Fruit fly (Drosophila melanogaster) whole organism, embryonic: ENCODE data around the gene puc.

ENCODE experiments used
- Aef1 ChIP-seq: fragments of 200-800 bp; sonication (Bioruptor generic); IDR thresholded peaks from 3 replicates; pipeline ENCODE4 v1.3.6; 2022; ENCODE audit warnings: missing biosample characterization, missing genetic modification characterization
- Atf3 ChIP-seq: fragments of 200-800 bp; sonication (Bioruptor generic); optimal IDR thresholded peaks from 3 replicates; lab custom pipeline; 2016; ENCODE audit warnings: missing biosample characterization, missing genetic modification characterization
- CG11093 ChIP-seq: fragments of 200-800 bp; sonication (Bioruptor generic); IDR thresholded peaks from 3 replicates; pipeline ENCODE4 v1.3.6; 2022; ENCODE audit warnings: missing biosample characterization, missing genetic modification characterization
- CG12744 ChIP-seq: fragments of 200-800 bp; sonication (Bioruptor generic); optimal IDR thresholded peaks from 2 replicates; lab custom pipeline; 2016; ENCODE audit warnings: missing biosample characterization, missing genetic modification characterization
- CG16813 ChIP-seq: fragments of 200-800 bp; sonication (Bioruptor generic); IDR thresholded peaks from 3 replicates; pipeline ENCODE4 v1.3.6; 2022; ENCODE audit warnings: missing biosample characterization, missing genetic modification characterization; ENCODE audit not compliant: partially characterized antibody
- CG17829 ChIP-seq: fragments of 200-800 bp; optimal IDR thresholded peaks from 2 replicates; lab custom pipeline; 2019; ENCODE audit warnings: missing biosample characterization, mild to moderate bottlenecking, missing genetic modification characterization, moderate library complexity
- CG18476 ChIP-seq: fragments of 200-800 bp; sonication (Bioruptor generic); optimal IDR thresholded peaks from 2 replicates; lab custom pipeline; 2016; ENCODE audit warnings: missing biosample characterization, mild to moderate bottlenecking, missing genetic modification characterization
- CG2678 ChIP-seq: fragments of 200-800 bp; sonication (Bioruptor generic); optimal IDR thresholded peaks from 3 replicates; lab custom pipeline; 2019; ENCODE audit warnings: missing biosample characterization, mild to moderate bottlenecking, missing genetic modification characterization, moderate library complexity
- CG30020 ChIP-seq: fragments of 200-800 bp; optimal IDR thresholded peaks from 2 replicates; lab custom pipeline; 2019; ENCODE audit warnings: missing biosample characterization, mild to moderate bottlenecking, missing genetic modification characterization, moderate library complexity
- CG31224 ChIP-seq: fragments of 200-800 bp; sonication (Bioruptor generic); IDR thresholded peaks from 2 replicates; pipeline ENCODE4 v1.3.6; 2022; ENCODE audit warnings: missing biosample characterization, missing genetic modification characterization
- CG34224 ChIP-seq: fragments of 200-800 bp; sonication (Bioruptor generic); IDR thresholded peaks from 3 replicates; pipeline ENCODE4 v1.3.6; 2022; ENCODE audit warnings: missing biosample characterization, missing genetic modification characterization; ENCODE audit not compliant: partially characterized antibody
- CG34376 ChIP-seq: fragments of 200-800 bp; sonication (Bioruptor generic); optimal IDR thresholded peaks from 2 replicates; lab custom pipeline; 2018; ENCODE audit warnings: missing biosample characterization, mild to moderate bottlenecking, missing genetic modification characterization
- CG3847 ChIP-seq: fragments of 200-800 bp; sonication (Bioruptor generic); IDR thresholded peaks from 2 replicates; pipeline ENCODE4 v1.3.6; 2022; ENCODE audit warnings: missing biosample characterization, missing genetic modification characterization
- CG4328 ChIP-seq: fragments of 200-800 bp; sonication (Bioruptor generic); optimal IDR thresholded peaks from 3 replicates; lab custom pipeline; 2017; ENCODE audit warnings: missing biosample characterization, missing genetic modification reagents, missing genetic modification characterization
- CG43689 ChIP-seq: fragments of 200-800 bp; sonication (Bioruptor generic); IDR thresholded peaks from 2 replicates; pipeline ENCODE4 v1.3.6; 2022; ENCODE audit warnings: missing biosample characterization, missing genetic modification characterization
- CG4730 ChIP-seq: fragments of 200-800 bp; sonication (Bioruptor generic); IDR thresholded peaks from 2 replicates; pipeline ENCODE4 v1.3.6; 2022; ENCODE audit warnings: missing biosample characterization, missing genetic modification characterization
- CG7963 ChIP-seq: fragments of 200-800 bp; sonication (Bioruptor generic); IDR thresholded peaks from 3 replicates; pipeline ENCODE4 v1.3.6; 2022; ENCODE audit warnings: missing biosample characterization, missing genetic modification characterization; ENCODE audit not compliant: partially characterized antibody
- CG9437 ChIP-seq: fragments of 200-800 bp; sonication (Bioruptor generic); optimal IDR thresholded peaks from 2 replicates; lab custom pipeline; 2018; ENCODE audit warnings: missing biosample characterization, mild to moderate bottlenecking, missing genetic modification characterization
- CG9609 ChIP-seq: fragments of 200-800 bp; sonication (Bioruptor generic); optimal IDR thresholded peaks from 3 replicates; lab custom pipeline; 2016; ENCODE audit warnings: missing biosample characterization, missing genetic modification characterization
- Drgx ChIP-seq: fragments of 200-800 bp; sonication (Bioruptor generic); IDR thresholded peaks from 2 replicates; pipeline ENCODE4 v1.3.6; 2022; ENCODE audit warnings: missing biosample characterization, missing genetic modification characterization
- H15 ChIP-seq: fragments of 200-800 bp; sonication (Bioruptor generic); IDR thresholded peaks from 3 replicates; pipeline ENCODE4 v1.3.6; 2022; ENCODE audit warnings: missing biosample characterization, missing genetic modification characterization
- Hey ChIP-seq: fragments of 200-800 bp; sonication (Bioruptor generic); optimal IDR thresholded peaks from 3 replicates; lab custom pipeline; 2018; ENCODE audit warnings: missing biosample characterization, mild to moderate bottlenecking, missing genetic modification characterization
- HmgD ChIP-seq: fragments of 200-800 bp; sonication (Bioruptor generic); optimal IDR thresholded peaks from 3 replicates; lab custom pipeline; 2016; ENCODE audit warnings: missing biosample characterization, missing genetic modification characterization
- HmgZ ChIP-seq: fragments of 200-800 bp; sonication (Bioruptor generic); optimal IDR thresholded peaks from 2 replicates; lab custom pipeline; 2018; ENCODE audit warnings: missing biosample characterization, mild to moderate bottlenecking, missing genetic modification characterization
- Hmr ChIP-seq: fragments of 200-800 bp; sonication (Bioruptor generic); optimal IDR thresholded peaks from 3 replicates; lab custom pipeline; 2017; ENCODE audit warnings: mild to moderate bottlenecking, missing biosample characterization, missing genetic modification reagents, missing genetic modification characterization
- Hmx ChIP-seq: fragments of 200-800 bp; sonication (Bioruptor generic); optimal IDR thresholded peaks from 2 replicates; lab custom pipeline; 2016; ENCODE audit warnings: missing biosample characterization, missing genetic modification characterization
- Neu2 ChIP-seq: fragments of 200-800 bp; sonication (Bioruptor generic); optimal IDR thresholded peaks from 3 replicates; lab custom pipeline; 2016; ENCODE audit warnings: missing biosample characterization, missing genetic modification characterization, borderline replicate concordance
- Nf-YC ChIP-seq: fragments of 200-800 bp; optimal IDR thresholded peaks from 3 replicates; lab custom pipeline; 2019; ENCODE audit warnings: missing biosample characterization, mild to moderate bottlenecking, missing genetic modification characterization, moderate library complexity
- NfI ChIP-seq: fragments of 200-800 bp; sonication (Bioruptor generic); optimal IDR thresholded peaks from 3 replicates; lab custom pipeline; 2018; ENCODE audit warnings: missing biosample characterization, mild to moderate bottlenecking, missing genetic modification characterization, moderate library complexity
- PHDP ChIP-seq: fragments of 200-800 bp; sonication (Bioruptor generic); optimal IDR thresholded peaks from 3 replicates; lab custom pipeline; 2018; ENCODE audit warnings: missing biosample characterization, mild to moderate bottlenecking, missing genetic modification characterization, moderate library complexity
- Ravus ChIP-seq: fragments of 200-800 bp; sonication (Bioruptor generic); IDR thresholded peaks from 2 replicates; pipeline ENCODE4 v1.3.6; 2022; ENCODE audit warnings: missing biosample characterization, missing genetic modification characterization
- Sox102F ChIP-seq: fragments of 200-800 bp; sonication (Bioruptor generic); optimal IDR thresholded peaks from 2 replicates; lab custom pipeline; 2018; ENCODE audit warnings: missing biosample characterization, mild to moderate bottlenecking, missing genetic modification characterization, moderate library complexity
- Spps ChIP-seq: fragments of 200-800 bp; sonication (Bioruptor generic); optimal IDR thresholded peaks from 2 replicates; lab custom pipeline; 2018; ENCODE audit warnings: missing biosample characterization, mild to moderate bottlenecking, missing genetic modification characterization
- Vsx1 ChIP-seq: fragments of 200-800 bp; sonication (Bioruptor generic); optimal IDR thresholded peaks from 2 replicates; lab custom pipeline; 2017; ENCODE audit warnings: missing biosample characterization, mild to moderate bottlenecking, missing genetic modification characterization, missing genetic modification reagents
- ac ChIP-seq: fragments of 200-800 bp; sonication (Bioruptor generic); optimal IDR thresholded peaks from 3 replicates; lab custom pipeline; 2017; ENCODE audit warnings: missing biosample characterization, mild to moderate bottlenecking, missing genetic modification characterization
- aop ChIP-seq: fragments of 200-800 bp; sonication (Bioruptor generic); IDR thresholded peaks from 2 replicates; pipeline ENCODE4 v1.3.6; 2022; ENCODE audit warnings: missing biosample characterization, missing genetic modification characterization
- ato ChIP-seq: fragments of 200-800 bp; sonication (Bioruptor generic); IDR thresholded peaks from 2 replicates; pipeline ENCODE4 v1.3.6; 2022; ENCODE audit warnings: missing biosample characterization, missing genetic modification characterization; ENCODE audit not compliant: partially characterized antibody
- cas ChIP-seq: fragments of 200-800 bp; sonication (Bioruptor generic); IDR thresholded peaks from 2 replicates; pipeline ENCODE4 v1.3.6; 2022; ENCODE audit warnings: missing biosample characterization, missing genetic modification characterization
- cato ChIP-seq: fragments of 200-800 bp; sonication (Bioruptor generic); optimal IDR thresholded peaks from 2 replicates; lab custom pipeline; 2016; ENCODE audit warnings: missing biosample characterization, missing genetic modification characterization, borderline replicate concordance
- crp ChIP-seq, 2 experiments: fragments of 200-800 bp; sonication (Bioruptor generic); optimal IDR thresholded peaks; 2 replicates in 1 of 2; 3 replicates in 1 of 2; lab custom pipeline; 2017; ENCODE audit warnings: missing biosample characterization in 2 of 2, missing genetic modification characterization in 2 of 2, mild to moderate bottlenecking in 1 of 2, moderate library complexity in 1 of 2
- dati ChIP-seq: fragments of 200-800 bp; sonication (Bioruptor generic); IDR thresholded peaks from 2 replicates; pipeline ENCODE4 v1.3.6; 2022; ENCODE audit warnings: missing biosample characterization, missing genetic modification characterization
- gsb ChIP-seq: fragments of 200-800 bp; sonication (Bioruptor generic); IDR thresholded peaks from 2 replicates; pipeline ENCODE4 v1.3.6; 2022; ENCODE audit warnings: missing biosample characterization, missing genetic modification characterization
- her ChIP-seq: fragments of 200-800 bp; sonication (Bioruptor generic); optimal IDR thresholded peaks from 2 replicates; lab custom pipeline; 2016; ENCODE audit warnings: missing biosample characterization, missing genetic modification characterization
- lmd ChIP-seq: fragments of 200-800 bp; sonication (Bioruptor generic); IDR thresholded peaks from 2 replicates; pipeline ENCODE4 v1.3.6; 2022; ENCODE audit warnings: missing biosample characterization, missing genetic modification characterization
- pan ChIP-seq, 4 experiments: fragments of >200 bp in 3 of 4; fragments of 200-800 bp in 1 of 4; sonication (Bioruptor generic) in 1 of 4; optimal IDR thresholded peaks in 3 of 4; IDR thresholded peaks in 1 of 4; 2 replicates each; pipeline versions ENCODE4 v1.3.6 to Lab custom; 2017 to 2022; ENCODE audit warnings: missing biosample characterization in 2 of 4, missing genetic modification characterization in 2 of 4, mixed read lengths in 1 of 4
- peb ChIP-seq: fragments of 200-800 bp; sonication (Bioruptor generic); IDR thresholded peaks from 2 replicates; pipeline ENCODE4 v1.3.6; 2022; ENCODE audit warnings: missing biosample characterization, missing genetic modification characterization
- prd ChIP-seq, 3 experiments: fragments of >200 bp in 2 of 3; fragments of 200-800 bp in 1 of 3; sonication (Bioruptor generic) in 1 of 3; optimal IDR thresholded peaks in 2 of 3; IDR thresholded peaks in 1 of 3; 2 replicates in 2 of 3; 3 replicates in 1 of 3; pipeline versions ENCODE4 v1.3.6 to Lab custom; 2017 to 2022; ENCODE audit warnings: missing biosample characterization in 1 of 3, missing genetic modification characterization in 1 of 3
- pros ChIP-seq: fragments of 200-800 bp; sonication (Bioruptor generic); optimal IDR thresholded peaks from 3 replicates; lab custom pipeline; 2019; ENCODE audit warnings: missing biosample characterization, mild to moderate bottlenecking, missing genetic modification characterization, moderate library complexity
- zf30C ChIP-seq: fragments of 200-800 bp; sonication (Bioruptor generic); optimal IDR thresholded peaks from 3 replicates; lab custom pipeline; 2018; ENCODE audit warnings: missing biosample characterization, mild to moderate bottlenecking, missing genetic modification characterization

The puc gene

dm6 chr3R:8110198-8110642, 5.1 kb downstream of the puc start (continued):
- TF ChIP-seq dati (GFP tag; lab: Robert Waterston, UW) (peak; percentile 57; the same call in 1 of the 2 replicates), Hey (tag; lab: Kevin White, UChicago) (no peak), ato (GFP tag; lab: Robert Waterston, UW) (no peak), Hmr (GFP tag; lab: Kevin White, UChicago) (peak; percentile 60), CG18476 (peak; percentile 7), lmd (GFP tag; lab: Robert Waterston, UW) (peak; percentile 70), pan (optimal IDR thresholded peaks at IDR 0.05; lab: Kevin White, UChicago) (no peak), pan (GFP tag; optimal IDR thresholded peaks at IDR 0.05 in 1 of 2, IDR thresholded peaks at IDR 0.05 in 1 of 2) (peak in 1 of 2 experiments; percentile 65), Spps (tag; lab: Kevin White, UChicago) (peak; percentile 33), gsb (GFP tag; lab: Robert Waterston, UW) (peak; percentile 34; the same call in 1 of the 2 replicates), CG11093 (GFP tag; lab: Robert Waterston, UW) (peak; percentile 60; the same call in 1 of the 3 replicates), ac (GFP tag; lab: Kevin White, UChicago) (no peak), Aef1 (peak; percentile 46; the same call in 1 of the 3 replicates), aop (no peak), crp (GFP tag; optimal IDR thresholded peaks at IDR 0.05; lab: Kevin White, UChicago) (no peak), CG31224 (no peak), CG9437 (peak; percentile 4), peb (GFP tag; lab: Robert Waterston, UW) (peak; percentile 56), CG2678 (tag; lab: Kevin White, UChicago) (peak; percentile 81), Hmx (GFP tag; lab: Kevin White, UChicago) (no peak), HmgZ (tag; lab: Kevin White, UChicago) (peak; percentile 58), her (GFP tag; lab: Kevin White, UChicago) (peak; percentile 72), CG30020 (no peak), CG9609 (GFP tag; lab: Kevin White, UChicago) (peak; percentile 67), CG4328 (no peak), zf30C (GFP tag; lab: Kevin White, UChicago) (peak; percentile 52), HmgD (no peak), CG3847 (peak; percentile 45; the same call in 1 of the 2 replicates), prd (optimal IDR thresholded peaks at IDR 0.05; lab: Kevin White, UChicago) (no peak), prd (GFP tag; IDR thresholded peaks at IDR 0.05; lab: Robert Waterston, UW) (peak; percentile 68), Ravus (no peak), cato (GFP tag; lab: Kevin White, UChicago) (peak; percentile 1), Vsx1 (GFP tag; lab: Kevin White, UChicago) (no peak), Atf3 (GFP tag; lab: Kevin White, UChicago) (peak; percentile 43), CG17829 (tag; lab: Kevin White, UChicago) (peak; percentile 65), Sox102F (GFP tag; lab: Kevin White, UChicago) (peak; percentile 79), PHDP (peak; percentile 64), CG7963 (no peak), CG34224 (GFP tag; lab: Robert Waterston, UW) (no peak), CG43689 (0 out of 2 replicates have a peak, but pooled peaks have one; percentile 42), H15 (GFP tag; lab: Robert Waterston, UW) (peak; percentile 60; the same call in 1 of the 3 replicates), Drgx (GFP tag; lab: Robert Waterston, UW) (peak; percentile 78), Neu2 (GFP tag; lab: Kevin White, UChicago) (no peak), CG4730 (GFP tag; lab: Robert Waterston, UW) (0 out of 2 replicates have a peak, but pooled peaks have one; percentile 34), pros (GFP tag; lab: Kevin White, UChicago) (peak; percentile 87), CG16813 (GFP tag; lab: Robert Waterston, UW) (no peak), Nf-YC (tag; lab: Kevin White, UChicago) (peak; percentile 68), CG34376 (GFP tag; lab: Kevin White, UChicago) (no peak), CG12744 (no peak), cas (GFP tag; lab: Robert Waterston, UW) (no peak), NfI (peak; percentile 69)
